Fruit fly (Drosophila melanogaster) whole organism, embryonic: ENCODE results near the gene nuf.

Experiments
- Aef1 ChIP-seq: fragments of 200-800 bp; sonication (Bioruptor generic); IDR thresholded peaks from 3 replicates; pipeline ENCODE4 v1.3.6; 2022; ENCODE audit warnings: missing biosample characterization, missing genetic modification characterization
- Atf-2 ChIP-seq: fragments of 200-800 bp; sonication (Bioruptor generic); optimal IDR thresholded peaks from 2 replicates; lab custom pipeline; 2016; ENCODE audit warnings: missing biosample characterization, missing genetic modification characterization
- C15 ChIP-seq: fragments of 200-800 bp; sonication (Bioruptor generic); IDR thresholded peaks from 3 replicates; pipeline ENCODE4 v1.3.6; 2022; ENCODE audit warnings: missing biosample characterization, missing genetic modification characterization
- CG11398 ChIP-seq: fragments of 200-800 bp; sonication (Bioruptor generic); optimal IDR thresholded peaks from 2 replicates; lab custom pipeline; 2016; ENCODE audit warnings: missing biosample characterization, missing genetic modification characterization
- CG14667 ChIP-seq: fragments of 200-800 bp; sonication (Bioruptor generic); IDR thresholded peaks from 2 replicates; pipeline ENCODE4 v1.3.6; 2022; ENCODE audit warnings: missing biosample characterization, missing genetic modification characterization
- CG14710 ChIP-seq: fragments of 200-800 bp; sonication (Bioruptor generic); optimal IDR thresholded peaks from 3 replicates; lab custom pipeline; 2019; ENCODE audit warnings: missing biosample characterization, mild to moderate bottlenecking, missing genetic modification characterization, moderate library complexity
- CG15269 ChIP-seq: fragments of 200-800 bp; sonication (Bioruptor generic); optimal IDR thresholded peaks from 2 replicates; lab custom pipeline; 2018; ENCODE audit warnings: missing biosample characterization, mild to moderate bottlenecking, missing genetic modification characterization, moderate library complexity
- CG16779 ChIP-seq: fragments of 200-800 bp; sonication (Bioruptor generic); IDR thresholded peaks from 2 replicates; pipeline ENCODE4 v1.3.6; 2022; ENCODE audit warnings: missing biosample characterization, missing genetic modification characterization
- CG18599 ChIP-seq: fragments of 200-800 bp; sonication (Bioruptor generic); optimal IDR thresholded peaks from 3 replicates; lab custom pipeline; 2017; ENCODE audit warnings: missing biosample characterization, missing genetic modification characterization, mild to moderate bottlenecking, moderate library complexity, missing genetic modification reagents
- CG2889 ChIP-seq: fragments of 200-800 bp; sonication (Bioruptor generic); IDR thresholded peaks from 3 replicates; pipeline ENCODE4 v1.3.6; 2022; ENCODE audit warnings: missing biosample characterization, missing genetic modification characterization
- CG30020 ChIP-seq: fragments of 200-800 bp; optimal IDR thresholded peaks from 2 replicates; lab custom pipeline; 2019; ENCODE audit warnings: missing biosample characterization, mild to moderate bottlenecking, missing genetic modification characterization, moderate library complexity
- CG3065 ChIP-seq: fragments of 200-800 bp; sonication (Bioruptor generic); optimal IDR thresholded peaks from 2 replicates; lab custom pipeline; 2016; ENCODE audit warnings: missing biosample characterization, missing genetic modification characterization
- CG3407 ChIP-seq: fragments of 200-800 bp; sonication (Bioruptor generic); optimal IDR thresholded peaks from 2 replicates; lab custom pipeline; 2018; ENCODE audit warnings: missing biosample characterization, mild to moderate bottlenecking, missing genetic modification characterization
- CG6175 ChIP-seq: fragments of 200-800 bp; sonication (Bioruptor generic); IDR thresholded peaks from 3 replicates; pipeline ENCODE4 v1.3.6; 2022; ENCODE audit warnings: missing biosample characterization, missing genetic modification characterization
- CG6854 ChIP-seq: fragments of 200-800 bp; sonication (Bioruptor generic); optimal IDR thresholded peaks from 3 replicates; lab custom pipeline; 2017; ENCODE audit warnings: missing biosample characterization, mild to moderate bottlenecking, missing genetic modification characterization
- CG7786 ChIP-seq: fragments of 200-800 bp; sonication (Bioruptor generic); optimal IDR thresholded peaks from 2 replicates; lab custom pipeline; 2016; ENCODE audit warnings: missing biosample characterization, missing genetic modification characterization
- CG9932 ChIP-seq: fragments of 200-800 bp; sonication (Bioruptor generic); IDR thresholded peaks from 2 replicates; pipeline ENCODE4 v1.3.6; 2022; ENCODE audit warnings: missing biosample characterization, missing genetic modification characterization
- Doc2 ChIP-seq: fragments of 200-800 bp; sonication (Bioruptor generic); IDR thresholded peaks from 2 replicates; pipeline ENCODE4 v1.3.6; 2022; ENCODE audit warnings: missing biosample characterization, missing genetic modification characterization
- HLH3B ChIP-seq: fragments of 200-800 bp; sonication (Bioruptor generic); IDR thresholded peaks from 2 replicates; pipeline ENCODE4 v1.3.6; 2022; ENCODE audit warnings: missing biosample characterization, missing genetic modification characterization
- HLH4C ChIP-seq: fragments of 200-800 bp; sonication (Bioruptor generic); IDR thresholded peaks from 3 replicates; pipeline ENCODE4 v1.3.6; 2022; ENCODE audit warnings: missing biosample characterization, missing genetic modification characterization; ENCODE audit not compliant: partially characterized antibody
- Hand ChIP-seq: fragments of 200-800 bp; sonication (Bioruptor generic); optimal IDR thresholded peaks from 2 replicates; lab custom pipeline; 2017; ENCODE audit warnings: mild to moderate bottlenecking, missing biosample characterization, missing genetic modification reagents, missing genetic modification characterization
- MBD-R2 ChIP-seq: fragments of 200-800 bp; sonication (Bioruptor generic); IDR thresholded peaks from 2 replicates; pipeline ENCODE4 v1.3.6; 2022; ENCODE audit warnings: missing biosample characterization, missing genetic modification characterization
- Med ChIP-seq: fragments of 200-800 bp; sonication (Bioruptor generic); peaks from one replicate; lab custom pipeline; 2016; ENCODE audit warnings: missing biosample characterization, missing genetic modification characterization, mild to moderate bottlenecking, inconsistent platforms, moderate library complexity
- Nf-YC ChIP-seq: fragments of 200-800 bp; optimal IDR thresholded peaks from 3 replicates; lab custom pipeline; 2019; ENCODE audit warnings: missing biosample characterization, mild to moderate bottlenecking, missing genetic modification characterization, moderate library complexity
- Scr ChIP-seq: fragments of 200-800 bp; sonication (Bioruptor generic); IDR thresholded peaks from 2 replicates; pipeline ENCODE4 v1.3.6; 2022; ENCODE audit warnings: missing biosample characterization, missing genetic modification characterization; ENCODE audit not compliant: partially characterized antibody
- Ssrp ChIP-seq: fragments of 200-800 bp; sonication (Bioruptor generic); optimal IDR thresholded peaks from 2 replicates; lab custom pipeline; 2018; ENCODE audit warnings: missing biosample characterization, mild to moderate bottlenecking, missing genetic modification characterization, moderate library complexity
- ara ChIP-seq: fragments of 200-800 bp; sonication (Bioruptor generic); IDR thresholded peaks from 2 replicates; pipeline ENCODE4 v1.3.6; 2022; ENCODE audit warnings: missing biosample characterization, missing genetic modification characterization
- cg ChIP-seq: fragments of 200-800 bp; sonication (Bioruptor generic); optimal IDR thresholded peaks from 3 replicates; lab custom pipeline; 2019; ENCODE audit warnings: missing biosample characterization, mild to moderate bottlenecking, missing genetic modification characterization, moderate library complexity
- crol ChIP-seq: fragments of 200-800 bp; sonication (Bioruptor generic); IDR thresholded peaks from 2 replicates; pipeline ENCODE4 v1.3.6; 2022; ENCODE audit warnings: missing biosample characterization, missing genetic modification characterization
- da ChIP-seq: fragments of 200-800 bp; sonication (Bioruptor generic); optimal IDR thresholded peaks from 2 replicates; lab custom pipeline; 2016; ENCODE audit warnings: missing biosample characterization, missing genetic modification characterization
- emc ChIP-seq: fragments of 200-800 bp; sonication (Bioruptor generic); optimal IDR thresholded peaks from 2 replicates; lab custom pipeline; 2016; ENCODE audit warnings: missing biosample characterization, missing genetic modification characterization
- fd3F ChIP-seq: fragments of 200-800 bp; sonication (Bioruptor generic); optimal IDR thresholded peaks from 2 replicates; lab custom pipeline; 2018; ENCODE audit warnings: missing biosample characterization, mild to moderate bottlenecking, missing genetic modification characterization, moderate library complexity
- gem ChIP-seq: fragments of 200-800 bp; sonication (Bioruptor generic); optimal IDR thresholded peaks from 2 replicates; lab custom pipeline; 2019; ENCODE audit warnings: missing biosample characterization, mild to moderate bottlenecking, missing genetic modification characterization, moderate library complexity
- grau ChIP-seq: fragments of 200-800 bp; optimal IDR thresholded peaks from 3 replicates; lab custom pipeline; 2019; ENCODE audit warnings: missing biosample characterization, mild to moderate bottlenecking, missing genetic modification characterization, moderate library complexity
- hb ChIP-seq: fragments of 200-800 bp; sonication (Bioruptor generic); IDR thresholded peaks from 3 replicates; pipeline ENCODE4 v1.3.6; 2022; ENCODE audit warnings: missing biosample characterization, missing genetic modification characterization; ENCODE audit not compliant: partially characterized antibody
- ind ChIP-seq: fragments of 200-800 bp; sonication (Bioruptor generic); optimal IDR thresholded peaks from 3 replicates; lab custom pipeline; 2016; ENCODE audit warnings: missing biosample characterization, missing genetic modification characterization
- jigr1 ChIP-seq: fragments of 200-800 bp; sonication (Bioruptor generic); IDR thresholded peaks from 3 replicates; pipeline ENCODE4 v1.3.6; 2022; ENCODE audit warnings: missing biosample characterization, missing genetic modification characterization
- ken ChIP-seq: fragments of 200-800 bp; sonication (Bioruptor generic); IDR thresholded peaks from 3 replicates; pipeline ENCODE4 v1.3.6; 2022; ENCODE audit warnings: missing biosample characterization, missing genetic modification characterization
- lilli ChIP-seq: fragments of 200-800 bp; sonication (Bioruptor generic); optimal IDR thresholded peaks from 3 replicates; lab custom pipeline; 2016; ENCODE audit warnings: missing biosample characterization, missing genetic modification characterization
- mld ChIP-seq: fragments of 200-800 bp; sonication (Bioruptor generic); IDR thresholded peaks from 3 replicates; pipeline ENCODE4 v1.3.6; 2022; ENCODE audit warnings: missing biosample characterization, missing genetic modification characterization; ENCODE audit not compliant: partially characterized antibody
- pfk ChIP-seq: fragments of 200-800 bp; sonication (Bioruptor generic); optimal IDR thresholded peaks from 2 replicates; lab custom pipeline; 2018; ENCODE audit warnings: missing biosample characterization, mild to moderate bottlenecking, missing genetic modification characterization, moderate library complexity
- scrt ChIP-seq: fragments of 200-800 bp; sonication (Bioruptor generic); optimal IDR thresholded peaks from 2 replicates; lab custom pipeline; 2018; ENCODE audit warnings: missing biosample characterization, mild to moderate bottlenecking, missing genetic modification characterization, moderate library complexity
- sd ChIP-seq: fragments of 200-800 bp; sonication (Bioruptor generic); optimal IDR thresholded peaks from 3 replicates; lab custom pipeline; 2018; ENCODE audit warnings: missing biosample characterization, mild to moderate bottlenecking, missing genetic modification characterization, moderate library complexity
- so ChIP-seq: fragments of 200-800 bp; sonication (Bioruptor generic); IDR thresholded peaks from 3 replicates; pipeline ENCODE4 v1.3.6; 2022; ENCODE audit warnings: missing biosample characterization, missing genetic modification characterization
- twi ChIP-seq: fragments of 200-800 bp; optimal IDR thresholded peaks from 2 replicates; lab custom pipeline; 2019; ENCODE audit warnings: missing biosample characterization, mild to moderate bottlenecking, missing genetic modification characterization, moderate library complexity
- wek ChIP-seq: fragments of 200-800 bp; sonication (Bioruptor generic); optimal IDR thresholded peaks from 3 replicates; lab custom pipeline; 2018; ENCODE audit warnings: missing biosample characterization, mild to moderate bottlenecking, missing genetic modification characterization, moderate library complexity
- zf30C ChIP-seq: fragments of 200-800 bp; sonication (Bioruptor generic); optimal IDR thresholded peaks from 3 replicates; lab custom pipeline; 2018; ENCODE audit warnings: missing biosample characterization, mild to moderate bottlenecking, missing genetic modification characterization
- zfh1 ChIP-seq: fragments of 200-800 bp; sonication (Bioruptor generic); IDR thresholded peaks from 3 replicates; pipeline ENCODE4 v1.3.6; 2022; ENCODE audit warnings: missing biosample characterization, missing genetic modification characterization

nuf gene

DNA sequence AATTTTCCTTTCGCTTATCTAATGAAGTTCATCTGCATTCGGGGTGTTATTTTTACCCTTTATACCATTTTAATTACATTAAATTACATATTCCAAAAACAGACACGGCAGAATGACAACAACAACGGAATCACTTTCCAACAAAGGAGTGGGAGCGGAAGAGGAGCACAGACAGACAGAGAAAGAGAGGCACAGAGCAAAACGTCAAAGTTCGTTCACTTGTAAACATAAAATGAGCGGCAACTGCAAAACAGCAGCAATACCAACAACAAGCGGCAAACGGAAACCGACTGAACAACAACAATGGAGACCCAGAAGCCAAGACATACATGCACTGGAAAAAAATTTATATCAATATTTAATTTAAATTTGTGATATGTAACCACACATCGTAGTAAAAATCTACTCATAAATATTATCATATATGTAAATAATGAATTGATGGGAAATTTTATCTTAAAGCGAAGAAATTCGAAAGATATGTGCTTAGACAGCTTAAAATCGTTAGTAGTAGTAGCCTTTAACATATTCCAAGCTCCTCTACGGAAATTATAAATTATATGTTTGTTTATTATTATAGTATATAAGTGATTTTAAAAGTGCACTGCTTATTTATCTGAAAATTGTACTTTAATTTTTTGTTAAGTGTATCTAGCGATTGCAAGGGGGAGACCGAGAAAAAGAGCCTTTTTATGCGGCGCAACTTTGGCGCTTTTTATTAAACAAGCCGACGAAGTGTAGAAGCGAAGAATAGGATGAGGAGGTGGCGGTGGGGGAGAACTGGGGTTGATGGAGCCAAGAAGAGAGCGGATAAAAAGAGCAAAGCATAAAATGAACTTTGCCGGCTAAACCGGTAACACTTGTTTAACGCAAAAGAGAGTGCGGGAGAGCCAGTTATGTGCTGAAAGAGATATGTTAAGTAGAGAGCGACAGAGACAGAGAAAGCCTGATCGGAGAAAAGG, 81.7 kb downstream of the nuf start (continued):
- TF ChIP-seq mld (no peak), MBD-R2 (GFP tag; lab: Robert Waterston, UW) (no peak), CG14667 (GFP tag; lab: Robert Waterston, UW) (peak; percentile 71), hb (GFP tag; lab: Robert Waterston, UW) (no peak), CG6854 (GFP tag; lab: Kevin White, UChicago) (peak; percentile 89), scrt (peak; percentile 57), C15 (GFP tag; lab: Robert Waterston, UW) (no peak), CG11398 (GFP tag; lab: Kevin White, UChicago) (peak; percentile 1), Scr (GFP tag; lab: Robert Waterston, UW) (no peak), Nf-YC (tag; lab: Kevin White, UChicago) (peak; percentile 58), ind (GFP tag; lab: Kevin White, UChicago) (peak; percentile 72), crol (GFP tag; lab: Robert Waterston, UW) (peak; percentile 89), CG2889 (GFP tag; lab: Robert Waterston, UW) (peak; percentile 48; the same call in 1 of the 3 replicates), ken (GFP tag; lab: Robert Waterston, UW) (peak; percentile 70; the same call in 2 of the 3 replicates), HLH4C (GFP tag; lab: Robert Waterston, UW) (peak; percentile 40; the same call in 1 of the 3 replicates), Atf-2 (no peak), jigr1 (no peak), CG15269 (peak; percentile 92), Hand (GFP tag; lab: Kevin White, UChicago) (peak; percentile 79), CG3407 (peak; percentile 87), Med (GFP tag; lab: Kevin White, UChicago) (no peak), Doc2 (GFP tag; lab: Robert Waterston, UW) (no peak), CG14710 (tag; lab: Kevin White, UChicago) (peak; percentile 95), fd3F (peak; percentile 82), ara (peak; percentile 72; the same call in 1 of the 2 replicates), cg (GFP tag; lab: Kevin White, UChicago) (no peak), da (GFP tag; lab: Kevin White, UChicago) (no peak), pfk (no peak), CG16779 (no peak), twi (tag; lab: Kevin White, UChicago) (peak; percentile 89), wek (GFP tag; lab: Kevin White, UChicago) (no peak), grau (tag; lab: Kevin White, UChicago) (peak; percentile 94), CG30020 (tag; lab: Kevin White, UChicago) (peak; percentile 73), CG7786 (no peak), zf30C (peak; percentile 66), sd (peak; percentile 48), CG9932 (GFP tag; lab: Robert Waterston, UW) (peak; percentile 47), zfh1 (peak; percentile 56), lilli (peak; percentile 59), HLH3B (GFP tag; lab: Robert Waterston, UW) (peak; percentile 68), Ssrp (tag; lab: Kevin White, UChicago) (peak; percentile 95), so (GFP tag; lab: Robert Waterston, UW) (no peak), emc (GFP tag; lab: Kevin White, UChicago) (no peak), CG3065 (GFP tag; lab: Kevin White, UChicago) (peak; percentile 70), Aef1 (peak; percentile 55), CG6175 (GFP tag; lab: Robert Waterston, UW) (no peak; the same call in 2 of the 3 replicates), gem (peak; percentile 97), CG18599 (GFP tag; lab: Kevin White, UChicago) (peak; percentile 87)
